Worm (Caenorhabditis elegans) whole organism, L3 larva: ENCODE data around the gene set-1.

Experiments
- ama-1 ChIP-seq: fragments of 150-350 bp; optimal IDR thresholded peaks from 2 replicates; lab custom pipeline; 2018
- egl-27 ChIP-seq: sonication (generic microtip); optimal IDR thresholded peaks from 4 replicates; lab custom pipeline; 2017; ENCODE audit warnings: missing biosample characterization, missing genetic modification reagents, missing genetic modification characterization
- fkh-2 ChIP-seq: fragments of 150-350 bp; optimal IDR thresholded peaks from 2 replicates; lab custom pipeline; 2014; ENCODE audit warnings: missing biosample characterization, missing genetic modification reagents, missing genetic modification characterization
- fos-1 ChIP-seq: fragments of 150-350 bp; optimal IDR thresholded peaks from 2 replicates; lab custom pipeline; 2014; ENCODE audit warnings: missing biosample characterization, missing genetic modification characterization
- jun-1 ChIP-seq: fragments of 150-350 bp; optimal IDR thresholded peaks from 2 replicates; lab custom pipeline; 2014; ENCODE audit warnings: missing biosample characterization, missing genetic modification reagents, missing genetic modification characterization
- lin-15B ChIP-seq: fragments of 150-350 bp; optimal IDR thresholded peaks from 2 replicates; lab custom pipeline; 2014; ENCODE audit warnings: missing biosample characterization, missing genetic modification characterization
- lin-39 ChIP-seq: fragments of 150-350 bp; optimal IDR thresholded peaks from 2 replicates; lab custom pipeline; 2018; ENCODE audit warnings: missing biosample characterization, missing genetic modification reagents, missing genetic modification characterization
- mml-1 ChIP-seq: fragments of 150-350 bp; sonication (generic microtip); optimal IDR thresholded peaks from 3 replicates; lab custom pipeline; 2014; ENCODE audit warnings: missing biosample characterization, missing genetic modification characterization
- pha-4 ChIP-seq: fragments of 150-350 bp; optimal IDR thresholded peaks from 2 replicates; lab custom pipeline; 2014; ENCODE audit warnings: missing biosample characterization, missing genetic modification reagents, missing genetic modification characterization
- snpc-4 ChIP-seq: fragments of 150-350 bp; optimal IDR thresholded peaks from 2 replicates; lab custom pipeline; 2014; ENCODE audit warnings: missing biosample characterization, missing genetic modification characterization
- zag-1 ChIP-seq: fragments of 150-350 bp; optimal IDR thresholded peaks from 2 replicates; lab custom pipeline; 2014; ENCODE audit warnings: missing biosample characterization, missing genetic modification characterization
- ztf-11 ChIP-seq: fragments of 150-350 bp; optimal IDR thresholded peaks from 2 replicates; lab custom pipeline; 2014; ENCODE audit warnings: missing biosample characterization, missing genetic modification characterization

DNA sequence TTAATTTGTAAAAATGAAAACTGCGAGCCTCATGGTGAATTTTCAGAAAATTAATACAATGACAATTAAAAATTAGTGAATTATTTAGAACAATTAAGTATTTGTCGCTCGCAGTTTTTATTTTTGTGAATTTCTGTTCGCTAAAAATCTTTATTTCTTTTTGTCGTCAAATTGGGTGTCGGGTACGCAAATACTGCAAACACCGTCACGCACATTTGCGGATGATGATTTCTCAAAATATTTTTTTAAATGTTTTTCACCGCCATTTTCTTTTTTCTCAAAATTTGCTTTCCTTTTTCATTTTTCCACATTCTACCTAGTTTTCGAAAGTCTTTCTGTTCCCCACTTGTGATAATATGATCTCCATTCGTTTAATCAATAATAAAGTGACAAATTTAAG is 36.7 kb upstream of the set-1 start:
- TF ChIP-seq pha-4 (tag; lab: Kevin White, UChicago) (peak; percentile 58), mml-1 (no peak), fkh-2 (tag; lab: Kevin White, UChicago) (no peak), jun-1 (tag; lab: Kevin White, UChicago) (no peak), egl-27 (tag; lab: Kevin White, UChicago) (no peak), ama-1 (lab: Kevin White, UChicago) (no peak), lin-39 (tag; lab: Kevin White, UChicago) (no peak), ztf-11 (no peak), fos-1 (tag; lab: Kevin White, UChicago) (no peak), snpc-4 (tag; lab: Kevin White, UChicago) (peak; percentile 7), zag-1 (tag; lab: Kevin White, UChicago) (no peak), lin-15B (peak; percentile 39)
